Worm (Caenorhabditis elegans): Measurements from ENCODE around the gene 2L52.1.

2L52.1 gene

DNA sequence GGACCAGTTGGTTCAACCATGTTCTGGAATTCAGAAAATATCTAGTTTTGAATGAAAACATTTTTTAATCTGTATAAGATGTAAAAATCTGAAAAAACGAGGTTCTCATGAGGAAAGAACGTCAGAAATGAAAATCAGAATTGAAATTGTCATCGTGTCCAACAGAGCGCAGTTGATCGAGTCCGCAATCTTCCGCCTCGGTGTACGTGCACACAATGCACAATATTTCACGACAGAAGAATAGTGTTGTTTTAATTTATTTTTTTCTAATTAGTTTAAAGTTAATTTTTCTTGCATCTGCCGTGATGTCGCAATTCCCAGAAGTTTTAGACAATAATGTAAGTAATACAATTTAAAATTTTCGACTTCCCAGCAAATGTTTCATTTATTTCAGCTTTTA, 42.0 kb downstream of the 2L52.1 start, which contains the start of gene nfyc-1 (continued):
- TF ChIP-seq unc-39 (tag; optimal IDR thresholded peaks at IDR 0.05) (no peak), nhr-10 (tag; optimal IDR thresholded peaks at IDR 0.05) (no peak), elt-3 (tag; optimal IDR thresholded peaks at IDR 0.05) (no peak), nhr-23 (tag; optimal IDR thresholded peaks at IDR 0.05) (no peak)

DNA sequence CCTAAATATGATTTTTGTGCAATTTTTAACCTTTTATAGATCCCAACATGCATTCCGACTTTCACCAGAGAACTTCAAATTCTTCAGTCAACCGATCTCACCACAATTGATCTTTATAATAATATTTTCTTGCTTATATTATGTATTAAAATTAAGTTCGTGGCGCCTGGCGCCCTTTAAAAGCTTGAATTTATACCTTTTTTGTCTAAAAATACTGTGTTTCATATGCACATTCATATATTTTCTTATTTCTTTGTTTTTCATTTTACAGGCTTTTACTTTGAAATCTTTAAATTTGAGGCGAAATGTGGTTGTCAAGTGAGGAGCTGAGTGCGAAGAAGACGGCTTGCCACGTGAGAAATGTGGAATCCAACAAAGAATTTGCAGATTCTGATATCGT, 43.1 kb downstream of the 2L52.1 start, which contains the start of gene rpoa-49:
Gene rpoa-49, plus strand, starts transcription at position 301 of the 400 bp plus-strand sequence.
- TF ChIP-seq unc-62 (GFP tag; optimal IDR thresholded peaks at IDR 0.05) (no peak), crh-2 (tag; optimal IDR thresholded peaks at IDR 0.05) (no peak), nhr-11 (tag; optimal IDR thresholded peaks at IDR 0.05) (no peak)

DNA sequence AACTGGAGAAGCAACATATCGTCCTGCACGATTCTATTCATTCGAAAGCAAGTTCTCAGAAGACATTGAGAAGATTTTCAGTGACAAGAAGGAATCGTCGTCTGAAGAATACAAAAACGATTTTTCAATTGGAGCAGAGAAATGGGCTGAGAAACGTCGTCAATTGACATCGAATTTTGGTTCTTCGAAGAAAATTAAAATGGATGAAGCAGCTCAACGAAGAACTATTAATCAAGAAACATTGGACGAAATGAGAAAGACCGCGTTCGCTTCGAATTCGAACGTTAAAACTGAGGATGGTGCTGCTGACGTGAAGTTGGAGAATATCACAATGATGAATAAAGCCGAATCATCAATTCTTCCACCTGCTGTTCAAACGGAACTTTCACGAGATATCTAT, 44.5 kb downstream of the 2L52.1 start, which contains the start of gene rpt-4:
Gene rpt-4, minus strand, starts transcription at position 101 of the 400 bp plus-strand sequence.
- no peak for TF ChIP-seq sem-4 (tag; optimal IDR thresholded peaks at IDR 0.05)
- no peak for TF ChIP-seq lin-11 (tag; optimal IDR thresholded peaks at IDR 0.05)
- no peak for TF ChIP-seq Y55F3AM.14 (GFP tag; optimal IDR thresholded peaks at IDR 0.05)
- TF ChIP-seq ZK546.5 (tag; optimal IDR thresholded peaks at IDR 0.05): no peak
- no peak for TF ChIP-seq aly-2 (tag; optimal IDR thresholded peaks at IDR 0.05)
- TF ChIP-seq ztf-4 (tag; optimal IDR thresholded peaks at IDR 0.05): no peak
- no peak for TF ChIP-seq mab-5 (tag; optimal IDR thresholded peaks at IDR 0.05)
- TF ChIP-seq elt-1 (tag; optimal IDR thresholded peaks at IDR 0.05): no peak
- TF ChIP-seq ztf-11 (tag; optimal IDR thresholded peaks at IDR 0.05): no peak
- TF ChIP-seq lsy-2 (tag; optimal IDR thresholded peaks at IDR 0.05): no peak
- no peak for TF ChIP-seq sma-9 (GFP tag; optimal IDR thresholded peaks at IDR 0.05)
- no peak for TF ChIP-seq sma-9 (tag; optimal IDR thresholded peaks at IDR 0.05)

DNA sequence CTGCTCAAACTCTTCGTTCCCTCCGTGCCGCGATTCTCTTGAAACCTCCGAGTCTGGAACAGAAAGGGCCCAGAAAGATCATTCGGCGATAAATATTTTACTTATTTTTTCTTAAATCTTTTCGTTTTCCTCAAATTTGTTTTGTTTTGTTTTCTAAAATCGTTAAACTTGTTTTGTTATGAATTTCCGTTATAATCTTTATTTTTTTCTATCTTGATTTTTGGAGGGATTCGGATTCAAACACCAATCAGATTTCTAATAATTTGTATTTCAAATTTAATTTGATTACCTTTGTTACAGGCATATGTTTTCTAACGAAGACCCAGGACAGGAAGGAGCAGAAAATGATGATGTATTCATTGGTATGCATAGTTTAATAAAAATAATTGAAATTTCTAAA, 45.6 kb downstream of the 2L52.1 start, which contains the start of gene C23H3.5:
Gene C23H3.5, plus strand, starts transcription at position 301 of the 400 bp plus-strand sequence.
- no peak for TF ChIP-seq elt-1 (tag; optimal IDR thresholded peaks at IDR 0.05)
- TF ChIP-seq lin-11 (tag; optimal IDR thresholded peaks at IDR 0.05): no peak

DNA sequence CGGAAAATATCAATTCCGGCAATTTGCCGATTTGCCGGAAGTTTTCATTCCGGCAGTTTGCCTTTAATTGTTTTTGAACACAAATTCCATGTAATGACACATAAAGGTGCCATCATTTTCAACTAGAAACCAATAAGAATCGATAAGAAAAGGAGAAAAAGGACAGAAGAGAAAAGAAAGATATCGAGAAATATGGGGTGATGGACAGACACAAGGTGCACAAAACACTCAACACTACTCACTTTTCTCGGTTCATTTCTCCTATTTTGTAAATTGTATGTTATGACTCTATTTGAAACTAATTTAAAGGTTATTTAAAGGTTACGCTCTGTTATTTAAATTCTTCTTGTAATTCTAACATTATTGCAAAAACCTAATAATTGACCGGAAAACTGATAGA, 49.2 kb downstream of the 2L52.1 start:
- TF ChIP-seq skn-1 (tag; optimal IDR thresholded peaks at IDR 0.05): no peak
- TF ChIP-seq crh-2 (tag; optimal IDR thresholded peaks at IDR 0.05): peak; percentile 11
- no peak for TF ChIP-seq sem-4 (tag; optimal IDR thresholded peaks at IDR 0.05)
- no peak for TF ChIP-seq unc-55 (GFP tag; optimal IDR thresholded peaks at IDR 0.05)
- no peak for TF ChIP-seq blmp-1 (tag; optimal IDR thresholded peaks at IDR 0.05; ENCODE audit: insufficient read depth)
- TF ChIP-seq nhr-237 (tag; optimal IDR thresholded peaks at IDR 0.05): no peak
- TF ChIP-seq fos-1 (tag; optimal IDR thresholded peaks at IDR 0.05): peak; percentile 74
- TF ChIP-seq lin-13 (GFP tag; optimal IDR thresholded peaks at IDR 0.05): peak; percentile 10
- no peak for TF ChIP-seq ztf-1 (GFP tag; conservative IDR thresholded peaks at IDR 0.05)
- TF ChIP-seq elt-3 (tag; optimal IDR thresholded peaks at IDR 0.05): no peak

DNA sequence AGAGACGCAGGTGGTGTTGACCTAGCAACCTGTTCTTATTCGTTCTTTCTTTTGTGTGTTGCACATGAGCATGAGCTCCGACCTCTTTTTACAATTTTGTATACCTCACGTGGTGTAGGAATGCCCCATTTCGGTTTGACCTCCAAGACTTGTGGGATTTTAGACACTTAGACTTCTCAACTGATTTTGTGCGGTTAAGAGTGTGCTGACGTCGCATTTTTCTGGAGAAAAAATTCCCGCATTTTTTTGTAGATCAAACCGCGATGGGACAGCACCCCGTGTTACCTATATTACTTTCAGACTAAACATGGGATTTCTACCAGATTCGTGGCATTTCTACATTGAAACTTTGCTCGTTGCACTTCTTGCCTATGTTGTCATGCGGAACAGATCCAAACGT, 49.7 kb downstream of the 2L52.1 start, which contains the start of gene sptl-1:
Gene sptl-1, plus strand, starts transcription at position 301 of the 400 bp plus-strand sequence.
- TF ChIP-seq aly-2 (tag; optimal IDR thresholded peaks at IDR 0.05) (no peak), dmd-4 (tag; optimal IDR thresholded peaks at IDR 0.05) (no peak), nhr-129 (tag; optimal IDR thresholded peaks at IDR 0.05) (no peak), zag-1 (tag; optimal IDR thresholded peaks at IDR 0.05) (no peak), lin-39 (tag; optimal IDR thresholded peaks at IDR 0.05) (no peak)

Data from whole organism, L2 larva.